Worm (Caenorhabditis elegans) whole organism, early embryonic: ENCODE measurements around the gene sptl-1.

Experiments
- B0310.2 ChIP-seq: sonication (generic microtip); optimal IDR thresholded peaks from 2 replicates; lab custom pipeline; 2016; ENCODE audit warnings: mild to moderate bottlenecking, missing genetic modification characterization, missing compliant biosample characterization
- F13C5.2 ChIP-seq: sonication (generic microtip); optimal IDR thresholded peaks from 2 replicates; lab custom pipeline; 2017; ENCODE audit warnings: mild to moderate bottlenecking, missing genetic modification characterization, inconsistent platforms, missing compliant biosample characterization
- aly-1 ChIP-seq: sonication (generic microtip); optimal IDR thresholded peaks from 2 replicates; lab custom pipeline; 2016; ENCODE audit warnings: missing genetic modification characterization, missing compliant biosample characterization
- ama-1 ChIP-seq: fragments of 150-350 bp; optimal IDR thresholded peaks from 2 replicates; lab custom pipeline; 2014
- ceh-13 ChIP-seq: fragments of 200-800 bp; sonication (Bioruptor generic); optimal IDR thresholded peaks from 2 replicates; lab custom pipeline; 2018; ENCODE audit warnings: mild to moderate bottlenecking, missing genetic modification characterization, missing compliant biosample characterization
- ceh-36 ChIP-seq: sonication (generic microtip); optimal IDR thresholded peaks from 2 replicates; lab custom pipeline; 2016; ENCODE audit warnings: missing genetic modification characterization, inconsistent platforms, missing compliant biosample characterization
- ets-7 ChIP-seq: sonication (generic microtip); optimal IDR thresholded peaks from 2 replicates; lab custom pipeline; 2016; ENCODE audit warnings: missing genotype, missing genetic modification characterization, missing compliant biosample characterization
- flt-1 ChIP-seq: fragments of 200-800 bp; sonication (Bioruptor generic); IDR thresholded peaks from 2 replicates; pipeline ENCODE4 v1.3.6; 2022; ENCODE audit warnings: missing genetic modification characterization, missing compliant biosample characterization
- hmbx-1 ChIP-seq: sonication (generic microtip); optimal IDR thresholded peaks from 2 replicates; lab custom pipeline; 2016; ENCODE audit warnings: mild to moderate bottlenecking, missing genetic modification characterization, missing compliant biosample characterization
- hmg-4 ChIP-seq: fragments of 200-800 bp; sonication (Bioruptor generic); optimal IDR thresholded peaks from 2 replicates; lab custom pipeline; 2018; ENCODE audit warnings: mild to moderate bottlenecking, missing genetic modification characterization, missing compliant biosample characterization
- hnd-1 ChIP-seq: sonication (generic microtip); optimal IDR thresholded peaks from 2 replicates; lab custom pipeline; 2016; ENCODE audit warnings: missing genetic modification characterization, missing compliant biosample characterization
- pes-1 ChIP-seq: fragments of 200-800 bp; sonication (Bioruptor generic); IDR thresholded peaks from 2 replicates; pipeline ENCODE4 v1.3.6; 2022; ENCODE audit warnings: missing genetic modification reagents, missing genetic modification characterization, missing compliant biosample characterization
- scrt-1 ChIP-seq: fragments of 200-800 bp; sonication (Bioruptor generic); IDR thresholded peaks from 2 replicates; pipeline ENCODE4 v1.3.6; 2022; ENCODE audit warnings: missing genetic modification characterization, missing compliant biosample characterization
- sea-1 ChIP-seq: fragments of 200-800 bp; sonication (Bioruptor generic); conservative IDR thresholded peaks from 2 replicates; pipeline ENCODE4 v1.3.6; 2022; ENCODE audit warnings: missing genetic modification characterization, missing compliant biosample characterization
- tbx-11 ChIP-seq: fragments of 200-800 bp; sonication (Bioruptor generic); IDR thresholded peaks from 2 replicates; pipeline ENCODE4 v1.3.6; 2022; ENCODE audit warnings: missing genetic modification characterization, missing compliant biosample characterization
- tbx-37 ChIP-seq: fragments of 200-800 bp; sonication (Bioruptor generic); conservative IDR thresholded peaks from 2 replicates; pipeline ENCODE4 v1.3.6; 2022; ENCODE audit warnings: missing genetic modification reagents, missing genetic modification characterization, missing compliant biosample characterization
- tra-4 ChIP-seq: sonication (generic microtip); optimal IDR thresholded peaks from 2 replicates; lab custom pipeline; 2017; ENCODE audit warnings: missing genetic modification characterization, missing compliant biosample characterization

Gene sptl-1

DNA sequence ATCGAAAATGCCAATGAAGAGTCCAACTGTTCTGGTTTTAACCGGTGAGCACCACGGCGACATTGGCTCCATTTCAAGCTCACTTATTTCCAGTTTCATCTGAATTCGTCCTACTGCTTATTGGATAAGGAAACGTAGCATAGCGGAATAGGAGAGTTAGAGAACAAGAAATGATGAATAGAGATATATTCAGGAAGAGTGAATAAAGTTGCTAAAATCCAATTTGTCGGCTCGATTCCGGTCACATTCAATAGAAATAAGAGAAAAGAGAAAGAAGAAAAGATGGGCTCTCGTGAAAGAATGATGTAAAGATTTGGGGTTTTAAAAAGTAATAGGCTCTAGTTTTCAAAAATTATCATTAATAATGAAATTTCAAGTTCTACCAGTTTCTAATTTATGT, 21.9 kb downstream of the sptl-1 start:
- TF ChIP-seq ceh-36 (tag; lab: Kevin White, UChicago) (no peak), sea-1 (GFP tag; lab: Robert Waterston, UW) (no peak), hmbx-1 (tag; lab: Kevin White, UChicago) (no peak), flt-1 (GFP tag; lab: Robert Waterston, UW) (no peak), ets-7 (tag; lab: Kevin White, UChicago) (no peak), hnd-1 (no peak), tbx-37 (GFP tag; lab: Robert Waterston, UW) (no peak), pes-1 (GFP tag; lab: Robert Waterston, UW) (no peak), tra-4 (tag; lab: Kevin White, UChicago) (no peak), aly-1 (tag; lab: Kevin White, UChicago) (no peak), scrt-1 (no peak), hmg-4 (GFP tag; lab: Kevin White, UChicago) (no peak), tbx-11 (GFP tag; lab: Robert Waterston, UW) (no peak), F13C5.2 (tag; lab: Kevin White, UChicago) (no peak), ceh-13 (no peak), B0310.2 (tag; lab: Kevin White, UChicago) (no peak), ama-1 (no peak)

DNA sequence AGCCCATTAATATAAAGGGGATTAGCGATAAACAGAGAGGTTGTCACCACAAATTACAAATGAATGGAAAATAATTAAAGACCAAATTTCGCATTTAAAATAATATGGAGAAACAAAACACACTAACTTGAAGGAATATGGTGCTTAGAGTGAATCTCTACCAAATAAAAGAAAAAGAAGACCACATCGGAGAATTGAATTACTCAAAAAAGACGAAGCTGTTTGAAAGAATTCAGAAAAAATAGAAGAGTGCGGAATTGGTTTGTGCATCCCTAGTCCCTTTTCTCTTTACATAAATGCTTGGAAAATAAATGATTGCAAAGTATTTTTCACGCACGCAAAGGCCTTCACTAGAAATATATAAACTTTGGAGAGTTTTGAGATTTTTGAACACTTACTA, 22.4 kb downstream of the sptl-1 start:
- TF ChIP-seq ceh-36 (tag; lab: Kevin White, UChicago) (no peak), hnd-1 (no peak), ama-1 (no peak), scrt-1 (no peak), aly-1 (tag; lab: Kevin White, UChicago) (no peak), tra-4 (tag; lab: Kevin White, UChicago) (no peak), ets-7 (tag; lab: Kevin White, UChicago) (no peak), flt-1 (GFP tag; lab: Robert Waterston, UW) (no peak), hmg-4 (GFP tag; lab: Kevin White, UChicago) (no peak), F13C5.2 (tag; lab: Kevin White, UChicago) (no peak), sea-1 (GFP tag; lab: Robert Waterston, UW) (no peak)

DNA sequence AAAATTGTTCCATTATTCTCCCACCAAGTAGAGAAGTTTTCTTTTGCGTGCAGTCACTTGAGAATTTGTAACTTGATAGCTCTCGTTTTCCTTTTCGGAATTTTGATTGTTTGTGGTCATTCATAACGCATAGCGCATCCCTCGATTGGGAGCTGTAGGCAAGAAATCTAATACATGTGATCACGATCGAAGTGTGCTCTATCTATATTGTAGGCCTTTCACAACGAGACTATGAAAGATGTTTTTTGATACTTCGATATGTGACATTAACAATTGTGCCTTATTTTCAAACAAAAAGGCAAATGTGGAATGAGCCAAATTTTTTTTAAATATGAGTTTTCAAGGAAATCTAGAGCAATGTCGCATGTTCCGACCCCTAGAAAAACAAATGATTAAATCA, 24.4 kb downstream of the sptl-1 start:
- TF ChIP-seq hmbx-1 (tag; lab: Kevin White, UChicago) (no peak), ceh-36 (tag; lab: Kevin White, UChicago) (no peak), pes-1 (GFP tag; lab: Robert Waterston, UW) (no peak), F13C5.2 (tag; lab: Kevin White, UChicago) (no peak), ceh-13 (no peak), tbx-37 (GFP tag; lab: Robert Waterston, UW) (no peak), B0310.2 (tag; lab: Kevin White, UChicago) (no peak), hnd-1 (no peak), tra-4 (tag; lab: Kevin White, UChicago) (no peak), sea-1 (GFP tag; lab: Robert Waterston, UW) (no peak), ets-7 (tag; lab: Kevin White, UChicago) (no peak), hmg-4 (GFP tag; lab: Kevin White, UChicago) (no peak), flt-1 (GFP tag; lab: Robert Waterston, UW) (no peak), aly-1 (tag; lab: Kevin White, UChicago) (no peak), ama-1 (no peak), scrt-1 (no peak), tbx-11 (GFP tag; lab: Robert Waterston, UW) (no peak)

DNA sequence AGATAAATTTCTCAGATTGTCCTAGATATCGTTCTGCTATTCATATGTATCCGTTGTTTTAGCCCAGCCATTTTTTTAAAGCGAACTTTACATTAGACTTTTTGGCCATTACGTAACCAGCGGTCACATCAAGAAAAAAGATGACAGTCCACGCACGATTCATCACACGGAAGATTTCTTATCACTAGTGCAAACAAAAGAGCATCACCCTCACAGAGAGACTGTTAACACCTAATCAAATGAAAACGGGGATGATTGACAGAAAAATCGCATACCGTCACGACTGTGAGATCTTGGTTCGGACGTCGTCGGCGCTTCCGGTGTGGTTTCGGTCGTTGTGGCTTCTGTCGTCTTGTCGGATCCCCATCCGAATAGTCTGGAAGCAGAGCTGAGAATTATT, 25.2 kb downstream of the sptl-1 start:
- no peak for TF ChIP-seq B0310.2 (tag; lab: Kevin White, UChicago)

DNA sequence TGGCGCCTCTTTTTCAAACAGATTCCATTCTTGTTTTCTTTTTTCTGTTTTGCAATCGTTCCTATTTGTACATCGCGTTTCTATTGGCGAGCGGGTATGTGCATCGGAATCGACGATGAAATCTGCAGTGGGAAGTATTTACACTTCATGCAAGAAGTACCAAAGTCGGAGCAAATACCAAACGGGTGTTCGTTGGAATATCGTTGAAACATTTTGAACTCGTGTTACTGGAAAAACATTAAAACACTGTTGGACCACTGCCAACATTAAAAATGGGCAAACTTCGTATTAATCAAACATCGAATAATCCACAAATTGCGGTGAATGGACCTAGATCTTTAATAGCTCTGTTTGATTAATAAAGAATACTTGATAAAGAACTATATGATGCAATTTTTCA, 27.7 kb downstream of the sptl-1 start, which contains the start of gene C23H3.9:
Gene C23H3.9 (minus strand): TSS at position 101 of the 400 bp plus-strand sequence.
- TF ChIP-seq tra-4 (tag; lab: Kevin White, UChicago) (no peak), ceh-13 (no peak), ets-7 (tag; lab: Kevin White, UChicago) (no peak), ama-1 (no peak), flt-1 (GFP tag; lab: Robert Waterston, UW) (no peak), hnd-1 (no peak), B0310.2 (tag; lab: Kevin White, UChicago) (no peak), pes-1 (GFP tag; lab: Robert Waterston, UW) (no peak), scrt-1 (no peak), F13C5.2 (tag; lab: Kevin White, UChicago) (no peak)

DNA sequence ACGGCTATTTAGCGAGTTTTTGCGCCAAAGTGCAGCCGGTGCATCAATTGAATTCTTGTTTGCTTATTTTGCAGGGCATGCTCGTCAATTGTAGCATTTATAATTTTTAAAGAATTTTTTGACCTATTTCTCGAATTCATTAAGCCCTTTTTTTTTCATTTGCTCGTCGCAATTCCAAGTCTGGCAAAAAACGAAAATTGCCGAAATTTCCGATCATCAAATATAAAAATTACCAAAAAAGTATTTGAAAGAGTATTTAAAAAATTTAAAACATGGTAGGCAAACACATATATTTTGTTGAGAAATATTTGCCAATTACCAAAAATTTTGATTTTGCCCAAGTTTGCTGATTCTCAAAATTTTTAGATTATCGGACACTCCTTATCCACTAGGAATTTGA, 32.7 kb downstream of the sptl-1 start, which contains the start of gene C50D2.6:
Gene C50D2.6 (plus strand): TSS at position 301 of the 400 bp plus-strand sequence.
- TF ChIP-seq tbx-11 (GFP tag; lab: Robert Waterston, UW), result no peak
- no peak for TF ChIP-seq hnd-1
- TF ChIP-seq pes-1 (GFP tag; lab: Robert Waterston, UW), result no peak
- TF ChIP-seq ceh-36 (tag; lab: Kevin White, UChicago), result no peak
- TF ChIP-seq flt-1 (GFP tag; lab: Robert Waterston, UW), result no peak
- no peak for TF ChIP-seq ama-1
- TF ChIP-seq tra-4 (tag; lab: Kevin White, UChicago), result no peak
- TF ChIP-seq ets-7 (tag; lab: Kevin White, UChicago), result no peak
- no peak for TF ChIP-seq scrt-1
- no peak for TF ChIP-seq tbx-37 (GFP tag; lab: Robert Waterston, UW)
- TF ChIP-seq ceh-13, result no peak
- no peak for TF ChIP-seq hmbx-1 (tag; lab: Kevin White, UChicago)
- no peak for TF ChIP-seq B0310.2 (tag; lab: Kevin White, UChicago)
- TF ChIP-seq aly-1 (tag; lab: Kevin White, UChicago), result no peak
- TF ChIP-seq sea-1 (GFP tag; lab: Robert Waterston, UW), result no peak
- TF ChIP-seq hmg-4 (GFP tag; lab: Kevin White, UChicago), result no peak
- no peak for TF ChIP-seq F13C5.2 (tag; lab: Kevin White, UChicago)

DNA sequence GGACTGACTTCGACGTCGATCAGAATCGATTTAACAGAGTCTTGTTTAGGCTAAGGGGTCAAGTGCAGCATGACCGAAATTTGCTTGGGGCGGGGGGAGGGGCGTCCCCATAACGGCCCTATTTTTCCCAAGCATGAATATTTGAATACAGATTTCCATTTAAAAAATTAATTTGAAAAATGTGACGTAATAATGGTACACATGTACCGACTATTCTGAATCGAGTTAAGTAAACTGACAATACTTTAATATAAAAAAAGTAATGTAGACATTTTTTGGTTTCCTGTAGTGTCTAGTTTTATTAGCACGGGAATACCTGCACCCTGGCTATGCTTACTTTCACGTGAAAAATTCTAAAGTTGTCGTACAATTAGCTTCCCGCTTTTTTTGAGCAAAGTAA, 35.3 kb downstream of the sptl-1 start:
- TF ChIP-seq pes-1 (GFP tag; lab: Robert Waterston, UW) (no peak), ama-1 (no peak), hnd-1 (no peak), ceh-13 (no peak), hmg-4 (GFP tag; lab: Kevin White, UChicago) (no peak), flt-1 (GFP tag; lab: Robert Waterston, UW) (no peak), ets-7 (tag; lab: Kevin White, UChicago) (no peak), sea-1 (GFP tag; lab: Robert Waterston, UW) (no peak), tbx-37 (GFP tag; lab: Robert Waterston, UW) (no peak), hmbx-1 (tag; lab: Kevin White, UChicago) (no peak), tra-4 (tag; lab: Kevin White, UChicago) (no peak), tbx-11 (GFP tag; lab: Robert Waterston, UW) (no peak), ceh-36 (tag; lab: Kevin White, UChicago) (no peak), scrt-1 (no peak), F13C5.2 (tag; lab: Kevin White, UChicago) (no peak), B0310.2 (tag; lab: Kevin White, UChicago) (no peak), aly-1 (tag; lab: Kevin White, UChicago) (no peak)
